Fruit fly (Drosophila melanogaster) whole organism, adult: Measurements from ENCODE around the gene cu.

Experiments
- CG11617 ChIP-seq: fragments of 200-800 bp; sonication (Bioruptor generic); optimal IDR thresholded peaks from 2 replicates; lab custom pipeline; 2017; ENCODE audit warnings: mild to moderate bottlenecking, missing biosample characterization, missing genetic modification reagents, missing genetic modification characterization
- CG1620 ChIP-seq: fragments of 200-800 bp; sonication (Bioruptor generic); optimal IDR thresholded peaks from 2 replicates; lab custom pipeline; 2016; ENCODE audit warnings: missing biosample characterization, missing genetic modification characterization
- CG7101 ChIP-seq: fragments of 200-800 bp; sonication (Bioruptor generic); optimal IDR thresholded peaks from 2 replicates; lab custom pipeline; 2018; ENCODE audit warnings: missing biosample characterization, mild to moderate bottlenecking, missing genetic modification characterization, moderate library complexity
- Clk ChIP-seq: fragments of 200-800 bp; sonication (Bioruptor generic); optimal IDR thresholded peaks from 2 replicates; lab custom pipeline; 2017; ENCODE audit warnings: missing biosample characterization, missing genetic modification characterization
- Crg-1 ChIP-seq: fragments of 200-800 bp; sonication (Bioruptor generic); optimal IDR thresholded peaks from 2 replicates; lab custom pipeline; 2016; ENCODE audit warnings: missing biosample characterization, missing genetic modification characterization
- Hr96 ChIP-seq: fragments of 200-800 bp; sonication (Bioruptor generic); optimal IDR thresholded peaks from 2 replicates; lab custom pipeline; 2016; ENCODE audit warnings: missing biosample characterization, missing genetic modification characterization
- bab1 ChIP-seq: fragments of 200-800 bp; sonication (Bioruptor generic); optimal IDR thresholded peaks from 3 replicates; lab custom pipeline; 2019; ENCODE audit warnings: missing biosample characterization, mild to moderate bottlenecking, missing genetic modification characterization, moderate library complexity
- cic ChIP-seq: fragments of 200-800 bp; sonication (Bioruptor generic); optimal IDR thresholded peaks from 2 replicates; lab custom pipeline; 2017; ENCODE audit warnings: missing biosample characterization, mild to moderate bottlenecking, missing genetic modification characterization, moderate library complexity
- cnc ChIP-seq, 2 experiments: fragments of >200 bp; optimal IDR thresholded peaks; 2 replicates each; lab custom pipeline; 2017
- kay ChIP-seq: fragments of 200-800 bp; sonication (Bioruptor generic); peaks from one replicate; lab custom pipeline; 2016; ENCODE audit warnings: missing biosample characterization, missing genetic modification characterization, borderline replicate concordance
- ovo ChIP-seq: fragments of 200-800 bp; sonication (Bioruptor generic); optimal IDR thresholded peaks from 2 replicates; lab custom pipeline; 2016; ENCODE audit warnings: missing biosample characterization, missing genetic modification characterization
- pad ChIP-seq: fragments of 200-800 bp; sonication (Bioruptor generic); optimal IDR thresholded peaks from 3 replicates; lab custom pipeline; 2017; ENCODE audit warnings: missing biosample characterization, missing genetic modification characterization, mild to moderate bottlenecking, moderate library complexity, missing genetic modification reagents
- tj ChIP-seq: fragments of 200-800 bp; sonication (Bioruptor generic); optimal IDR thresholded peaks from 3 replicates; lab custom pipeline; 2017; ENCODE audit warnings: missing biosample characterization, mild to moderate bottlenecking, missing genetic modification characterization, moderate library complexity
- toe ChIP-seq: fragments of 200-800 bp; sonication (Bioruptor generic); optimal IDR thresholded peaks from 2 replicates; lab custom pipeline; 2016; ENCODE audit warnings: missing biosample characterization, missing genetic modification characterization

DNA sequence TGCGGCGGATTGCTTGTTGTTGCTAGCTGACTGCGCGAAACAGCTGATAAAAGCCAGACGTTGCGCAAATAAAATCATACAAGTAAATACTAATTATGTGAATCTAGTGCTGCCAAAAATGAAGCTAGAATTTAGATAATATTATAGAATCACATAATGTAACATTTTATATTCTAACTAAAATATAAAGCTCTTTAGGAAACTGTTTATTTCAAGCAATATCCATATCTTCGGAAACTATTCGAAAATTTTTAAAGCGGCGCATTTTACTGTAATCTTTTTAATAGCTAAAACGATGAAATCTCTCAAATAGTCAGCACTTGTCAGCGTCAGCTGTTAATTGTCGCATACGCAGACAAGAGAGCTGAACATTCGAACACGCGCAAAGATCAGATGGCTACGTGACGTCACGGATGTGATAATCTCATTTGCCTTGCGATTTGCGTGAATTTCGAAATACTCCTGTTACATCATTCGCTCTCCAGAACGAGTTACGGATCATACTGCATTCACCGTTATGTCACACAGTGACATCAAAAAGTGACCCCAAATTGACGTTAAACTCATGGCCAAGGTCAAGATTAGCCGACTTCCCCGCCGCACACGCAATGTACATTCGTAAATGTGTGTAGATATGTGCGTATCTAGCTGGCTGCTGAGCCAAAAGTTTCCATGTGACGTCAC is 45.8 kb downstream of the cu start:
- TF ChIP-seq ovo (peak; percentile 26), CG1620 (no peak), Hr96 (GFP tag; lab: Kevin White, UChicago) (no peak), kay (GFP tag; lab: Kevin White, UChicago) (no peak), pad (peak; percentile 67), cic (GFP tag; lab: Kevin White, UChicago) (peak; percentile 20), Clk (GFP tag; lab: Kevin White, UChicago) (no peak), toe (no peak), CG7101 (tag; lab: Kevin White, UChicago) (peak; percentile 36), cnc (optimal IDR thresholded peaks at IDR 0.05; lab: Kevin White, UChicago) (no peak), bab1 (GFP tag; lab: Kevin White, UChicago) (peak; percentile 24), tj (GFP tag; lab: Kevin White, UChicago) (no peak), Crg-1 (GFP tag; lab: Kevin White, UChicago) (no peak), CG11617 (no peak)
